Fruit fly (Drosophila melanogaster) Kc167 (cell line): ENCODE data around the gene Sox21b.

ENCODE experiments used
- Sin3A ChIP-seq: fragments of >200 bp; optimal IDR thresholded peaks from 2 replicates; lab custom pipeline; 2018; ENCODE audit warnings: missing external identifiers
- h ChIP-seq: fragments of >200 bp; optimal IDR thresholded peaks from 3 replicates; lab custom pipeline; 2018; ENCODE audit warnings: missing external identifiers
- psq ChIP-seq: fragments of >200 bp; optimal IDR thresholded peaks from 2 replicates; lab custom pipeline; 2017; ENCODE audit warnings: missing external identifiers
- ttk ChIP-seq: sonication (Bioruptor generic); optimal IDR thresholded peaks from 2 replicates; lab custom pipeline; 2017; ENCODE audit warnings: missing external identifiers

- no peak for TF ChIP-seq ttk (lab: Kevin White, UChicago)
- no peak for TF ChIP-seq h (lab: Kevin White, UChicago)
- TF ChIP-seq psq (lab: Kevin White, UChicago) = no peak
- no peak for TF ChIP-seq Sin3A (lab: Kevin White, UChicago)
Observed at dm6 chr3L:14153644-14154043, 22.5 kb upstream of the Sox21b start.
